Worm (Caenorhabditis elegans) whole organism, L1 larva: ENCODE results near the gene sknr-1.

Experiments
- C04F5.9 ChIP-seq: sonication (generic microtip); optimal IDR thresholded peaks from 2 replicates; lab custom pipeline; 2016; ENCODE audit warnings: missing genetic modification characterization, missing compliant biosample characterization
- C16A3.4 ChIP-seq: fragments of 150-350 bp; optimal IDR thresholded peaks from 2 replicates; lab custom pipeline; 2014; ENCODE audit warnings: missing biosample characterization, missing genetic modification characterization
- C34B4.2 ChIP-seq: sonication (generic microtip); optimal IDR thresholded peaks from 2 replicates; lab custom pipeline; 2017; ENCODE audit warnings: mild to moderate bottlenecking, missing genetic modification characterization, missing compliant biosample characterization
- F16B12.6 ChIP-seq: fragments of 150-350 bp; optimal IDR thresholded peaks from 2 replicates; lab custom pipeline; 2014; ENCODE audit warnings: missing biosample characterization, missing genetic modification characterization
- Y116A8C.19 ChIP-seq: sonication (generic microtip); optimal IDR thresholded peaks from 2 replicates; lab custom pipeline; 2016; ENCODE audit warnings: missing compliant biosample characterization, missing genetic modification characterization, borderline replicate concordance
- alr-1 ChIP-seq: fragments of 200-800 bp; sonication (Bioruptor generic); optimal IDR thresholded peaks from 2 replicates; lab custom pipeline; 2018; ENCODE audit warnings: borderline replicate concordance, mild to moderate bottlenecking, missing genetic modification characterization, missing compliant biosample characterization
- aly-2 ChIP-seq: fragments of 150-350 bp; optimal IDR thresholded peaks from 2 replicates; lab custom pipeline; 2014; ENCODE audit warnings: missing biosample characterization, missing genetic modification characterization
- ceh-63 ChIP-seq: fragments of 200-800 bp; sonication (Bioruptor generic); optimal IDR thresholded peaks from 2 replicates; lab custom pipeline; 2018; ENCODE audit warnings: mild to moderate bottlenecking, missing genetic modification characterization, missing compliant biosample characterization
- ceh-82 ChIP-seq, 3 experiments: fragments of 150-350 bp in 1 of 3; sonication (generic microtip) in 2 of 3; optimal IDR thresholded peaks; 2 replicates each; lab custom pipeline; 2014 to 2017; ENCODE audit warnings: missing biosample characterization in 3 of 3, missing genetic modification characterization in 3 of 3
- ces-1 ChIP-seq: fragments of 150-350 bp; optimal IDR thresholded peaks from 2 replicates; lab custom pipeline; 2014; ENCODE audit warnings: missing biosample characterization, missing genetic modification reagents, missing genetic modification characterization
- dpl-1 ChIP-seq, 3 experiments: fragments of 150-350 bp in 2 of 3; sonication (generic microtip) in 1 of 3; optimal IDR thresholded peaks; 2 replicates each; lab custom pipeline; 2014 to 2017; ENCODE audit warnings: missing biosample characterization in 3 of 3, missing genetic modification characterization in 3 of 3, missing genetic modification reagents in 3 of 3
- dsc-1 ChIP-seq: sonication (generic microtip); optimal IDR thresholded peaks from 2 replicates; lab custom pipeline; 2016; ENCODE audit warnings: mild to moderate bottlenecking, missing genetic modification characterization, missing compliant biosample characterization
- efl-3 ChIP-seq: fragments of 200-800 bp; sonication (Bioruptor generic); optimal IDR thresholded peaks from 2 replicates; lab custom pipeline; 2018; ENCODE audit warnings: mild to moderate bottlenecking, missing genetic modification characterization, missing compliant biosample characterization
- egl-13 ChIP-seq: sonication (generic microtip); optimal IDR thresholded peaks from 2 replicates; lab custom pipeline; 2016; ENCODE audit warnings: missing genotype, missing genetic modification reagents, missing genetic modification characterization, missing compliant biosample characterization
- elt-3 ChIP-seq, 6 experiments: fragments of 150-350 bp in 1 of 6; sonication (generic microtip); optimal IDR thresholded peaks; 2 replicates each; lab custom pipeline; 2017 to 2018; ENCODE audit warnings: missing biosample characterization in 6 of 6, missing genetic modification characterization in 6 of 6, inconsistent platforms in 1 of 6
- fkh-4 ChIP-seq: sonication (generic microtip); optimal IDR thresholded peaks from 2 replicates; lab custom pipeline; 2016; ENCODE audit warnings: missing compliant biosample characterization, missing genetic modification characterization, borderline replicate concordance
- fkh-8 ChIP-seq: sonication (generic microtip); optimal IDR thresholded peaks from 2 replicates; lab custom pipeline; 2016; ENCODE audit warnings: mild to moderate bottlenecking, missing genetic modification characterization, missing compliant biosample characterization
- grh-1 ChIP-seq: fragments of 200-800 bp; sonication (Bioruptor generic); IDR thresholded peaks from 2 replicates; pipeline ENCODE4 v1.3.6; 2022; ENCODE audit warnings: missing genetic modification reagents, missing genetic modification characterization, missing compliant biosample characterization
- hlh-4 ChIP-seq: sonication (generic microtip); optimal IDR thresholded peaks from 2 replicates; lab custom pipeline; 2016; ENCODE audit warnings: mild to moderate bottlenecking, missing genetic modification characterization, missing compliant biosample characterization
- hpl-2 ChIP-seq: fragments of 150-350 bp; optimal IDR thresholded peaks from 2 replicates; lab custom pipeline; 2014; ENCODE audit warnings: missing biosample characterization, missing genetic modification reagents, missing genetic modification characterization
- irx-1 ChIP-seq: sonication (generic microtip); optimal IDR thresholded peaks from 2 replicates; lab custom pipeline; 2016; ENCODE audit warnings: missing genetic modification characterization, missing compliant biosample characterization
- isw-1 ChIP-seq: fragments of 200-800 bp; sonication (Bioruptor generic); IDR thresholded peaks from 2 replicates; pipeline ENCODE4 v1.3.6; 2022; ENCODE audit warnings: missing genetic modification characterization, missing compliant biosample characterization
- jun-1 ChIP-seq: fragments of 150-350 bp; optimal IDR thresholded peaks from 2 replicates; lab custom pipeline; 2014; ENCODE audit warnings: missing biosample characterization, missing genetic modification reagents, missing genetic modification characterization
- lin-13 ChIP-seq: fragments of 150-350 bp; optimal IDR thresholded peaks from 2 replicates; lab custom pipeline; 2014; ENCODE audit warnings: missing biosample characterization, missing genetic modification reagents, missing genetic modification characterization
- lin-15B ChIP-seq: fragments of 150-350 bp; sonication (generic microtip); optimal IDR thresholded peaks from 3 replicates; lab custom pipeline; 2014; ENCODE audit warnings: missing biosample characterization, missing genetic modification characterization
- lin-35 ChIP-seq, 2 experiments: fragments of 150-350 bp; optimal IDR thresholded peaks; 2 replicates each; lab custom pipeline; 2014; ENCODE audit warnings: missing biosample characterization in 2 of 2, missing genetic modification characterization in 2 of 2, missing genetic modification reagents in 2 of 2
- lir-3 ChIP-seq: sonication (generic microtip); optimal IDR thresholded peaks from 2 replicates; lab custom pipeline; 2016; ENCODE audit warnings: mild to moderate bottlenecking, missing genetic modification characterization, moderate library complexity, missing compliant biosample characterization; ENCODE audit not compliant: poor library complexity
- mab-9 ChIP-seq: fragments of 200-800 bp; sonication (Bioruptor generic); IDR thresholded peaks from 2 replicates; pipeline ENCODE4 v1.3.6; 2022; ENCODE audit warnings: missing genetic modification reagents, missing genetic modification characterization, missing compliant biosample characterization
- mdl-1 ChIP-seq, 2 experiments: fragments of 150-350 bp; optimal IDR thresholded peaks; 2 replicates each; lab custom pipeline; 2014 to 2017; ENCODE audit warnings: missing biosample characterization in 2 of 2, missing genetic modification characterization in 2 of 2, inconsistent platforms in 1 of 2
- mef-2 ChIP-seq: fragments of 150-350 bp; optimal IDR thresholded peaks from 2 replicates; lab custom pipeline; 2014; ENCODE audit warnings: missing biosample characterization, missing genetic modification characterization
- nhr-12 ChIP-seq: sonication (generic microtip); optimal IDR thresholded peaks from 2 replicates; lab custom pipeline; 2017; ENCODE audit warnings: missing biosample characterization, missing genetic modification characterization
- nhr-237 ChIP-seq: fragments of 150-350 bp; optimal IDR thresholded peaks from 2 replicates; lab custom pipeline; 2014; ENCODE audit warnings: missing biosample characterization, missing genetic modification characterization
- nhr-28 ChIP-seq: fragments of 150-350 bp; optimal IDR thresholded peaks from 2 replicates; lab custom pipeline; 2014; ENCODE audit warnings: missing biosample characterization, missing genetic modification characterization
- nhr-47 ChIP-seq: sonication (generic microtip); optimal IDR thresholded peaks from 2 replicates; lab custom pipeline; 2016; ENCODE audit warnings: mild to moderate bottlenecking, missing genetic modification characterization, moderate library complexity, missing compliant biosample characterization
- nhr-71 ChIP-seq: sonication (generic microtip); optimal IDR thresholded peaks from 2 replicates; lab custom pipeline; 2016; ENCODE audit warnings: mild to moderate bottlenecking, missing genetic modification characterization, moderate library complexity, missing compliant biosample characterization
- nhr-85 ChIP-seq: sonication (generic microtip); peaks from one replicate; lab custom pipeline; 2016; ENCODE audit warnings: missing genetic modification characterization, inconsistent platforms, missing compliant biosample characterization
- pqm-1 ChIP-seq: sonication (generic microtip); optimal IDR thresholded peaks from 3 replicates; lab custom pipeline; 2017; ENCODE audit warnings: missing biosample characterization, missing genetic modification characterization
- skn-1 ChIP-seq: fragments of 150-350 bp; optimal IDR thresholded peaks from 2 replicates; lab custom pipeline; 2014; ENCODE audit warnings: missing biosample characterization, missing genetic modification characterization
- snpc-4 ChIP-seq: fragments of 150-350 bp; optimal IDR thresholded peaks from 2 replicates; lab custom pipeline; 2014; ENCODE audit warnings: missing biosample characterization, missing genetic modification characterization
- snu-23 ChIP-seq: sonication (generic microtip); optimal IDR thresholded peaks from 2 replicates; lab custom pipeline; 2016; ENCODE audit warnings: missing genetic modification characterization, missing compliant biosample characterization
- sox-4 ChIP-seq: sonication (generic microtip); optimal IDR thresholded peaks from 2 replicates; lab custom pipeline; 2016; ENCODE audit warnings: missing genetic modification characterization, missing compliant biosample characterization
- sptf-1 ChIP-seq: fragments of 150-350 bp; optimal IDR thresholded peaks from 2 replicates; lab custom pipeline; 2014; ENCODE audit warnings: missing biosample characterization, missing genetic modification characterization
- sup-37 ChIP-seq: fragments of 200-800 bp; sonication (Bioruptor generic); optimal IDR thresholded peaks from 2 replicates; lab custom pipeline; 2018; ENCODE audit warnings: mild to moderate bottlenecking, missing genetic modification characterization, missing compliant biosample characterization
- tbx-2 ChIP-seq: sonication (generic microtip); optimal IDR thresholded peaks from 2 replicates; lab custom pipeline; 2016; ENCODE audit warnings: missing genetic modification characterization, missing compliant biosample characterization
- tlp-1 ChIP-seq: fragments of 150-350 bp; optimal IDR thresholded peaks from 2 replicates; lab custom pipeline; 2014; ENCODE audit warnings: missing biosample characterization, missing genetic modification characterization
- unc-130 ChIP-seq: fragments of 150-350 bp; optimal IDR thresholded peaks from 2 replicates; lab custom pipeline; 2017; ENCODE audit warnings: missing biosample characterization, missing genetic modification characterization, inconsistent platforms
- unc-30 ChIP-seq: sonication (generic microtip); optimal IDR thresholded peaks from 2 replicates; lab custom pipeline; 2017; ENCODE audit warnings: missing biosample characterization, missing genetic modification characterization
- unc-86 ChIP-seq: sonication (generic microtip); optimal IDR thresholded peaks from 2 replicates; lab custom pipeline; 2016; ENCODE audit warnings: missing genetic modification characterization, missing compliant biosample characterization
- unc-98 ChIP-seq: fragments of 200-800 bp; sonication (Bioruptor generic); IDR thresholded peaks from 2 replicates; pipeline ENCODE4 v1.3.6; 2022; ENCODE audit warnings: missing genetic modification characterization, missing compliant biosample characterization
- zag-1 ChIP-seq: fragments of 150-350 bp; optimal IDR thresholded peaks from 2 replicates; lab custom pipeline; 2014; ENCODE audit warnings: missing biosample characterization, missing genetic modification characterization
- zip-4 ChIP-seq: fragments of 200-800 bp; sonication (Bioruptor generic); optimal IDR thresholded peaks from 2 replicates; lab custom pipeline; 2018; ENCODE audit warnings: mild to moderate bottlenecking, missing genetic modification characterization, moderate library complexity, missing compliant biosample characterization
- ztf-11 ChIP-seq, 2 experiments: sonication (generic microtip); optimal IDR thresholded peaks; 2 replicates each; lab custom pipeline; 2016 to 2017; ENCODE audit warnings: missing genetic modification characterization in 2 of 2, missing biosample characterization in 1 of 2, missing compliant biosample characterization in 1 of 2
- ztf-4 ChIP-seq: fragments of 150-350 bp; optimal IDR thresholded peaks from 2 replicates; lab custom pipeline; 2014; ENCODE audit warnings: missing biosample characterization, missing genetic modification characterization

Gene sknr-1

ce11 chrV:2614986-2615687, 10.1 kb downstream of the sknr-1 start, which contains the start of gene F53E10.1:
F53E10.1 (plus strand) TSS chrV:2615310.
- no peak for TF ChIP-seq unc-86
- TF ChIP-seq nhr-12 (tag; lab: Kevin White, UChicago) = no peak
- TF ChIP-seq grh-1 (GFP tag; lab: Robert Waterston, UW) = no peak
- peak; percentile 20 for TF ChIP-seq unc-130 (tag; lab: Kevin White, UChicago)
- TF ChIP-seq lir-3 (tag; lab: Kevin White, UChicago) = no peak
- no peak for TF ChIP-seq alr-1 (tag; lab: Kevin White, UChicago)
- no peak for TF ChIP-seq jun-1
- no peak for TF ChIP-seq tlp-1 (tag; lab: Kevin White, UChicago)
- TF ChIP-seq efl-3 (GFP tag; lab: Kevin White, UChicago) = no peak
- TF ChIP-seq ztf-11 (tag; optimal IDR thresholded peaks at IDR 0.05; lab: Kevin White, UChicago) = no peak
- TF ChIP-seq fkh-4 = no peak
- TF ChIP-seq C34B4.2 = no peak
- TF ChIP-seq zip-4 (GFP tag; lab: Kevin White, UChicago) = no peak
- no peak for TF ChIP-seq snpc-4 (tag; lab: Kevin White, UChicago)
- peak; percentile 36 to 52 (median 51) for TF ChIP-seq dpl-1 (GFP tag; optimal IDR thresholded peaks at IDR 0.05; lab: Kevin White, UChicago)
- TF ChIP-seq tbx-2 = peak; percentile 56
- TF ChIP-seq hpl-2 (GFP tag; lab: Kevin White, UChicago) = no peak
- no peak for TF ChIP-seq ceh-82 (tag; optimal IDR thresholded peaks at IDR 0.05; lab: Kevin White, UChicago)
- no peak for TF ChIP-seq sptf-1 (tag; lab: Kevin White, UChicago)
- no peak for TF ChIP-seq ceh-63 (GFP tag; lab: Kevin White, UChicago)
- no peak for TF ChIP-seq mef-2
- TF ChIP-seq unc-98 = no peak
- peak; percentile 75 for TF ChIP-seq skn-1 (tag; lab: Kevin White, UChicago)
- TF ChIP-seq egl-13 = no peak
- peak in 1 of 6 experiments; percentile 38 for TF ChIP-seq elt-3 (tag; optimal IDR thresholded peaks at IDR 0.05; lab: Kevin White, UChicago)
- no peak for TF ChIP-seq C04F5.9 (tag; lab: Kevin White, UChicago)
- no peak for TF ChIP-seq mab-9 (GFP tag; lab: Robert Waterston, UW)
- no peak for TF ChIP-seq ces-1 (GFP tag; lab: Kevin White, UChicago)
- TF ChIP-seq snu-23 = peak; percentile 80
- TF ChIP-seq lin-35 (GFP tag; optimal IDR thresholded peaks at IDR 0.05; lab: Kevin White, UChicago) = peak; percentile 38 to 69
- no peak for TF ChIP-seq nhr-28 (tag; lab: Kevin White, UChicago)
- TF ChIP-seq unc-30 (tag; lab: Kevin White, UChicago) = no peak
- TF ChIP-seq lin-15B (tag; lab: Kevin White, UChicago) = no peak
- TF ChIP-seq zag-1 (tag; lab: Kevin White, UChicago) = no peak
- TF ChIP-seq irx-1 (tag; lab: Kevin White, UChicago) = no peak
- TF ChIP-seq sup-37 (GFP tag; lab: Kevin White, UChicago) = no peak
- no peak for TF ChIP-seq pqm-1
- no peak for TF ChIP-seq C16A3.4 (tag; lab: Kevin White, UChicago)
- no peak for TF ChIP-seq ztf-4 (tag; lab: Kevin White, UChicago)
- peak in 1 of 2 experiments; percentile 54 for TF ChIP-seq mdl-1 (tag; optimal IDR thresholded peaks at IDR 0.05; lab: Kevin White, UChicago)
- no peak for TF ChIP-seq isw-1 (GFP tag; lab: Robert Waterston, UW)
- no peak for TF ChIP-seq aly-2 (tag; lab: Kevin White, UChicago)
- TF ChIP-seq nhr-237 (tag; lab: Kevin White, UChicago) = no peak
- no peak for TF ChIP-seq sox-4 (tag; lab: Kevin White, UChicago)
- TF ChIP-seq nhr-71 (tag; lab: Kevin White, UChicago) = peak; percentile 95
- TF ChIP-seq fkh-8 (tag; lab: Kevin White, UChicago) = no peak
- no peak for TF ChIP-seq Y116A8C.19 (tag; lab: Kevin White, UChicago)
- peak; percentile 12 for TF ChIP-seq lin-13 (GFP tag; lab: Kevin White, UChicago)
- peak; percentile 94 for TF ChIP-seq nhr-85 (tag; lab: Kevin White, UChicago)
- peak; percentile 3 for TF ChIP-seq F16B12.6 (tag; lab: Kevin White, UChicago)
- no peak for TF ChIP-seq dsc-1 (tag; lab: Kevin White, UChicago)
- no peak for TF ChIP-seq nhr-47 (tag; lab: Kevin White, UChicago)
- TF ChIP-seq hlh-4 (tag; lab: Kevin White, UChicago) = no peak
